Fruit fly (Drosophila melanogaster): ENCODE data around the gene COX7A.

COX7A gene

DNA sequence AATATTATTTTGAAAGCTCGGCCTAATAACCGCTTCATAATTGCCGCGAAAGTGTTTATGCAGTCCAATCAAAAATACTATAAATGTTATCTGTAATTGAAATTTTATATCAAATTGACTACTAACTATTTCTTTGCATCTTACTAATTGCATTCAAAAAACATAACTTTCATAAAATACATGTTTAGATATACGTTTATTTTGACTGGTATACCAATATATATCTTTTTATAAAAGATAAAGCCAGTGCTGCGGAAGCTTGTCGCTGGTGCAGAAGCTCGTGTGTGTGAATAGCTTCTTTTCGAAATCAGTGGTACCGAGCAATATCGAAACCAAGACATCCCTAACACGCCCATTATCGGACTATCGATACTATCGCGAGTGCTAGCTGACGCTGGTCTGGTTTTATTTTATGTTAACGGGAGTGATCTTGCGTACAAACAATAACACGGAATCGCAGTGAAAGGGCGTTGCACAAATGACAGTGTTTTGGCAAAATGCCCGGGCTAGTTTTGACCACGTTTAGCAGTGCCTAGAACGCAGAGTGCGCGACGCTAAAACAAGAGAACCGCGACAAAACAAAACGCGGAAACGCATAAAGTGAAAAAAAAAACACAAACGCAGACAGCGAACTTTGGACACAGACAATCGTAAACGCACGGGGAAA lies 8.7 kb upstream of the COX7A start, which contains the start of gene Atg13 (continued):
- TF ChIP-seq gt (GFP tag; IDR thresholded peaks at IDR 0.05) (no peak), CG4730 (GFP tag; IDR thresholded peaks at IDR 0.05) (no peak), HmgZ (tag; optimal IDR thresholded peaks at IDR 0.05) (no peak), yki (optimal IDR thresholded peaks at IDR 0.05) (no peak), stwl (tag; optimal IDR thresholded peaks at IDR 0.05) (peak; percentile 25), CG17612 (GFP tag; IDR thresholded peaks at IDR 0.05) (no peak), dan (GFP tag; IDR thresholded peaks at IDR 0.05) (no peak), bowl (GFP tag; IDR thresholded peaks at IDR 0.05) (no peak), klu (GFP tag; IDR thresholded peaks at IDR 0.05) (no peak), Oli (tag; optimal IDR thresholded peaks at IDR 0.05) (no peak), tap (tag; optimal IDR thresholded peaks at IDR 0.05) (no peak), fd64A (GFP tag; optimal IDR thresholded peaks at IDR 0.05) (no peak), CG3726 (GFP tag; IDR thresholded peaks at IDR 0.05) (no peak), CG17328 (GFP tag; IDR thresholded peaks at IDR 0.05) (no peak), ara (GFP tag; IDR thresholded peaks at IDR 0.05) (no peak), CG13296 (GFP tag; optimal IDR thresholded peaks at IDR 0.05) (no peak), vvl (GFP tag; IDR thresholded peaks at IDR 0.05) (no peak), Rfx (GFP tag; IDR thresholded peaks at IDR 0.05) (peak; percentile 37), CG12659 (GFP tag; optimal IDR thresholded peaks at IDR 0.05) (peak; percentile 58), ttk (GFP tag; IDR thresholded peaks at IDR 0.05) (no peak), CG12942 (GFP tag; optimal IDR thresholded peaks at IDR 0.05) (no peak), CG13775 (GFP tag; optimal IDR thresholded peaks at IDR 0.05) (peak; percentile 50), exex (tag; optimal IDR thresholded peaks at IDR 0.05) (no peak), CG12744 (GFP tag; optimal IDR thresholded peaks at IDR 0.05) (no peak), CG12299 (tag; optimal IDR thresholded peaks at IDR 0.05) (no peak), bigmax (GFP tag; optimal IDR thresholded peaks at IDR 0.05) (no peak), Adf1 (GFP tag; IDR thresholded peaks at IDR 0.05) (no peak), sens (GFP tag) (peak; percentile 61), sr (GFP tag; IDR thresholded peaks at IDR 0.05) (no peak), CG10267 (tag; optimal IDR thresholded peaks at IDR 0.05) (peak; percentile 36), luna (GFP tag; optimal IDR thresholded peaks at IDR 0.05) (no peak), tll (GFP tag; optimal IDR thresholded peaks at IDR 0.05) (peak in 1 of 2 experiments; percentile 93), BEAF-32 (GFP tag; optimal IDR thresholded peaks at IDR 0.05) (peak; percentile 92), Hsf (GFP tag; optimal IDR thresholded peaks at IDR 0.05) (peak; percentile 31), gem (tag; optimal IDR thresholded peaks at IDR 0.05) (no peak), CG8944 (GFP tag; optimal IDR thresholded peaks at IDR 0.05) (no peak), Sox100B (GFP tag; optimal IDR thresholded peaks at IDR 0.05) (no peak), Tbp (GFP tag; optimal IDR thresholded peaks at IDR 0.05) (no peak), CG16813 (GFP tag; IDR thresholded peaks at IDR 0.05; ENCODE audit: partially characterized antibody) (peak; percentile 83), Dip3 (GFP tag; optimal IDR thresholded peaks at IDR 0.05) (no peak), ind (GFP tag; optimal IDR thresholded peaks at IDR 0.05) (peak; percentile 22), sob (GFP tag; IDR thresholded peaks at IDR 0.05) (no peak), sisA (GFP tag; IDR thresholded peaks at IDR 0.05) (no peak), CG9727 (GFP tag; optimal IDR thresholded peaks at IDR 0.05) (peak; percentile 31), Poxn (GFP tag; IDR thresholded peaks at IDR 0.05) (no peak), Aef1 (GFP tag; IDR thresholded peaks at IDR 0.05) (peak; percentile 34; the same call in 1 of the 3 replicates), hkb (optimal IDR thresholded peaks at IDR 0.05) (peak; percentile 62), hkb (GFP tag; IDR thresholded peaks at IDR 0.05) (0 out of 2 replicates have a peak, but pooled peaks have one; percentile 11), Blimp-1 (GFP tag; optimal IDR thresholded peaks at IDR 0.05) (peak; percentile 2), salm (tag; optimal IDR thresholded peaks at IDR 0.05) (no peak), crol (GFP tag; IDR thresholded peaks at IDR 0.05) (no peak), pho (GFP tag; optimal IDR thresholded peaks at IDR 0.05) (peak; percentile 27)
